Worm (Caenorhabditis elegans): Measurements from ENCODE around the gene ZK632.4.

ZK632.4 gene

ce11 chrIII:9827163-9827951, 20.1 kb upstream of the ZK632.4 start, which contains the start of the genes ZK632.10 and ZK632.11 (continued):
- no peak for TF ChIP-seq pax-3 (tag; optimal IDR thresholded peaks at IDR 0.05)
- peak; percentile 42 for TF ChIP-seq unc-130 (tag; optimal IDR thresholded peaks at IDR 0.05)
- no peak for TF ChIP-seq fos-1 (tag; optimal IDR thresholded peaks at IDR 0.05)
- peak; percentile 55 for TF ChIP-seq C16A3.4 (tag; optimal IDR thresholded peaks at IDR 0.05)
- no peak for TF ChIP-seq nhr-28 (tag; optimal IDR thresholded peaks at IDR 0.05)
- TF ChIP-seq tlp-1 (tag; optimal IDR thresholded peaks at IDR 0.05) = no peak
- no peak for TF ChIP-seq ztf-11 (tag; optimal IDR thresholded peaks at IDR 0.05)
- TF ChIP-seq nhr-71 (tag; optimal IDR thresholded peaks at IDR 0.05) = peak; percentile 47

DNA sequence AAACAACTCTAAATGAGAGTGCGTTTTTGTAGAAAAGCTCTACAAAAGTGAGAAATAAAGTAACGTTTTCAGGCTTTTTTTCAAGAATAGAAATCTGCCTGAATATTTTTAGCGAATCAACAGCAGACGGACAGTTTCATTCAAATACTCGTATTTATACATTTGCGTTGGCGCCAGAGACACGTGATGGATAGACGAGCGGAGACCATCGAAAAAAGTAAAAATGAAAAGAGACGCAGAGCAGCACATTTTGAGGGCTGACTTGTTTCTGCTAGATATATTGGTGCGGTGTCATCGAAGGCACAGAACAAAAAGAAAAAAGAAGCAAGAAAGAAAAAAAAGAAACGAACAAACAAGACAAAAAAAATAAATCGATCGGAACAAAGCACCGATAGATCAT, 18.8 kb upstream of the ZK632.4 start:
- peak; percentile 10 to 61 for TF ChIP-seq lin-35 (GFP tag; optimal IDR thresholded peaks at IDR 0.05)
- peak; percentile 48 for TF ChIP-seq nhr-19 (GFP tag; conservative IDR thresholded peaks at IDR 0.05)
- peak; percentile 89 for TF ChIP-seq ama-1 (optimal IDR thresholded peaks at IDR 0.05)
- TF ChIP-seq tlp-1 (tag; optimal IDR thresholded peaks at IDR 0.05) = no peak
- no peak for TF ChIP-seq sox-4 (tag; optimal IDR thresholded peaks at IDR 0.05)
- peak; percentile 41 for TF ChIP-seq fos-1 (tag; optimal IDR thresholded peaks at IDR 0.05)
- TF ChIP-seq efl-1 (optimal IDR thresholded peaks at IDR 0.05) = peak; percentile 36 to 53
- TF ChIP-seq efl-1 (GFP tag; optimal IDR thresholded peaks at IDR 0.05 in 1 of 2) = peak; percentile 44 to 81
- TF ChIP-seq dpl-1 (GFP tag; optimal IDR thresholded peaks at IDR 0.05) = peak; percentile 9 to 40 (median 26)
- TF ChIP-seq nhr-77 (tag; optimal IDR thresholded peaks at IDR 0.05) = peak; percentile 1
- TF ChIP-seq elt-2 (tag; optimal IDR thresholded peaks at IDR 0.05) = peak; percentile 61
- no peak for TF ChIP-seq pqm-1 (tag; optimal IDR thresholded peaks at IDR 0.05)
- no peak for TF ChIP-seq pag-3 (tag; optimal IDR thresholded peaks at IDR 0.05; ENCODE audit: borderline replicate concordance, insufficient read depth)
- TF ChIP-seq C16A3.4 (tag; optimal IDR thresholded peaks at IDR 0.05) = no peak
- peak; percentile 42 for TF ChIP-seq nhr-90 (tag; optimal IDR thresholded peaks at IDR 0.05; ENCODE audit: poor library complexity)
- no peak for TF ChIP-seq ceh-63 (GFP tag; optimal IDR thresholded peaks at IDR 0.05)
- TF ChIP-seq jun-1 (tag; optimal IDR thresholded peaks at IDR 0.05) = peak; percentile 17
- TF ChIP-seq tbx-2 (tag; optimal IDR thresholded peaks at IDR 0.05) = peak; percentile 56
- peak; percentile 65 for TF ChIP-seq nhr-47 (tag; optimal IDR thresholded peaks at IDR 0.05)
- no peak for TF ChIP-seq snpc-4 (tag; optimal IDR thresholded peaks at IDR 0.05)
- TF ChIP-seq xbp-1 (tag; optimal IDR thresholded peaks at IDR 0.05) = peak; percentile 11
- no peak for TF ChIP-seq lin-39 (tag; optimal IDR thresholded peaks at IDR 0.05)
- no peak for TF ChIP-seq ceh-90 (tag; optimal IDR thresholded peaks at IDR 0.05)
- TF ChIP-seq pax-3 (tag; optimal IDR thresholded peaks at IDR 0.05) = no peak
- no peak for TF ChIP-seq sup-37 (GFP tag; optimal IDR thresholded peaks at IDR 0.05)
- peak; percentile 53 for TF ChIP-seq rnt-1 (tag; optimal IDR thresholded peaks at IDR 0.05)
- no peak for TF ChIP-seq unc-98 (GFP tag; IDR thresholded peaks at IDR 0.05)
- peak; percentile 71 for TF ChIP-seq nhr-20 (tag; optimal IDR thresholded peaks at IDR 0.05)
- peak; percentile 12 for TF ChIP-seq C04F5.9 (tag; optimal IDR thresholded peaks at IDR 0.05)
- TF ChIP-seq aly-2 (tag; optimal IDR thresholded peaks at IDR 0.05) = peak; percentile 15
- no peak for TF ChIP-seq ets-5 (GFP tag; IDR thresholded peaks at IDR 0.05)
- peak; percentile 61 for TF ChIP-seq skn-1 (tag; optimal IDR thresholded peaks at IDR 0.05)
- TF ChIP-seq blmp-1 (tag; optimal IDR thresholded peaks at IDR 0.05) = peak; percentile 43
- TF ChIP-seq unc-30 (tag; optimal IDR thresholded peaks at IDR 0.05) = no peak
- TF ChIP-seq hlh-17 (GFP tag; optimal IDR thresholded peaks at IDR 0.05; ENCODE audit: borderline replicate concordance) = no peak
- TF ChIP-seq nhr-12 (tag; optimal IDR thresholded peaks at IDR 0.05) = no peak
- peak; percentile 11 for TF ChIP-seq lir-3 (tag; optimal IDR thresholded peaks at IDR 0.05; ENCODE audit: poor library complexity)
- no peak for TF ChIP-seq alr-1 (tag; optimal IDR thresholded peaks at IDR 0.05; ENCODE audit: borderline replicate concordance)
- peak; percentile 75 for TF ChIP-seq snu-23 (GFP tag; optimal IDR thresholded peaks at IDR 0.05)
- TF ChIP-seq unc-86 (tag; optimal IDR thresholded peaks at IDR 0.05) = no peak
- peak in 1 of 2 experiments; percentile 66 for TF ChIP-seq mdl-1 (tag; optimal IDR thresholded peaks at IDR 0.05)
- no peak for TF ChIP-seq sptf-1 (tag; optimal IDR thresholded peaks at IDR 0.05)
- peak; percentile 18 for TF ChIP-seq ztf-4 (tag; optimal IDR thresholded peaks at IDR 0.05)
- TF ChIP-seq unc-130 (tag; optimal IDR thresholded peaks at IDR 0.05) = peak; percentile 31
- no peak for TF ChIP-seq dsc-1 (tag; optimal IDR thresholded peaks at IDR 0.05)
- TF ChIP-seq vab-15 (tag; optimal IDR thresholded peaks at IDR 0.05) = no peak
- TF ChIP-seq ztf-11 (tag; optimal IDR thresholded peaks at IDR 0.05) = no peak

All from whole organism, L1 larva.